Worm (Caenorhabditis elegans) whole organism, L1 larva: ENCODE measurements around the gene T22F3.10.

Experiments used
- Y116A8C.19 ChIP-seq: sonication (generic microtip); optimal IDR thresholded peaks from 2 replicates; lab custom pipeline; 2016; ENCODE audit warnings: missing compliant biosample characterization, missing genetic modification characterization, borderline replicate concordance
- aha-1 ChIP-seq: fragments of 150-350 bp; optimal IDR thresholded peaks from 2 replicates; lab custom pipeline; 2014; ENCODE audit warnings: missing biosample characterization, missing genetic modification characterization
- alr-1 ChIP-seq: fragments of 200-800 bp; sonication (Bioruptor generic); optimal IDR thresholded peaks from 2 replicates; lab custom pipeline; 2018; ENCODE audit warnings: borderline replicate concordance, mild to moderate bottlenecking, missing genetic modification characterization, missing compliant biosample characterization
- aly-2 ChIP-seq: fragments of 150-350 bp; optimal IDR thresholded peaks from 2 replicates; lab custom pipeline; 2014; ENCODE audit warnings: missing biosample characterization, missing genetic modification characterization
- blmp-1 ChIP-seq: fragments of 150-350 bp; optimal IDR thresholded peaks from 2 replicates; lab custom pipeline; 2014; ENCODE audit warnings: missing biosample characterization, missing genetic modification characterization
- ceh-8 ChIP-seq: fragments of 200-800 bp; sonication (Bioruptor generic); optimal IDR thresholded peaks from 2 replicates; lab custom pipeline; 2018; ENCODE audit warnings: mild to moderate bottlenecking, missing genetic modification characterization, moderate library complexity, missing compliant biosample characterization
- ceh-88 ChIP-seq: fragments of 200-800 bp; sonication (Bioruptor generic); IDR thresholded peaks from 2 replicates; pipeline ENCODE4 v1.3.6; 2022; ENCODE audit warnings: missing genetic modification characterization, missing compliant biosample characterization
- ces-1 ChIP-seq: fragments of 150-350 bp; optimal IDR thresholded peaks from 2 replicates; lab custom pipeline; 2014; ENCODE audit warnings: missing biosample characterization, missing genetic modification reagents, missing genetic modification characterization
- dpl-1 ChIP-seq, 3 experiments: fragments of 150-350 bp in 2 of 3; sonication (generic microtip) in 1 of 3; optimal IDR thresholded peaks; 2 replicates each; lab custom pipeline; 2014 to 2017; ENCODE audit warnings: missing biosample characterization in 3 of 3, missing genetic modification characterization in 3 of 3, missing genetic modification reagents in 3 of 3
- dsc-1 ChIP-seq: sonication (generic microtip); optimal IDR thresholded peaks from 2 replicates; lab custom pipeline; 2016; ENCODE audit warnings: mild to moderate bottlenecking, missing genetic modification characterization, missing compliant biosample characterization
- efl-1 ChIP-seq, 4 experiments: fragments of 150-350 bp; optimal IDR thresholded peaks in 3 of 4; peaks in 1 of 4; 1 replicate in 1 of 4; 2 replicates in 3 of 4; lab custom pipeline; 2014; ENCODE audit warnings: missing biosample characterization in 2 of 4, missing genetic modification characterization in 2 of 4, missing genetic modification reagents in 2 of 4
- egl-13 ChIP-seq: sonication (generic microtip); optimal IDR thresholded peaks from 2 replicates; lab custom pipeline; 2016; ENCODE audit warnings: missing genotype, missing genetic modification reagents, missing genetic modification characterization, missing compliant biosample characterization
- egl-27 ChIP-seq, 2 experiments: fragments of 150-350 bp in 1 of 2; sonication (generic microtip); optimal IDR thresholded peaks; 3 replicates each; lab custom pipeline; 2017 to 2018; ENCODE audit warnings: missing biosample characterization in 2 of 2, missing genetic modification characterization in 2 of 2, missing genetic modification reagents in 2 of 2
- elt-2 ChIP-seq: sonication (generic microtip); optimal IDR thresholded peaks from 2 replicates; lab custom pipeline; 2016; ENCODE audit warnings: missing genetic modification characterization, mild to moderate bottlenecking, inconsistent platforms, missing compliant biosample characterization, missing genetic modification reagents
- elt-3 ChIP-seq, 6 experiments: fragments of 150-350 bp in 1 of 6; sonication (generic microtip); optimal IDR thresholded peaks; 2 replicates each; lab custom pipeline; 2017 to 2018; ENCODE audit warnings: missing biosample characterization in 6 of 6, missing genetic modification characterization in 6 of 6, inconsistent platforms in 1 of 6
- fkh-10 ChIP-seq: sonication (generic microtip); optimal IDR thresholded peaks from 2 replicates; lab custom pipeline; 2017; ENCODE audit warnings: missing biosample characterization, missing genetic modification reagents, missing genetic modification characterization
- fkh-4 ChIP-seq: sonication (generic microtip); optimal IDR thresholded peaks from 2 replicates; lab custom pipeline; 2016; ENCODE audit warnings: missing compliant biosample characterization, missing genetic modification characterization, borderline replicate concordance
- fkh-8 ChIP-seq: sonication (generic microtip); optimal IDR thresholded peaks from 2 replicates; lab custom pipeline; 2016; ENCODE audit warnings: mild to moderate bottlenecking, missing genetic modification characterization, missing compliant biosample characterization
- grh-1 ChIP-seq: fragments of 200-800 bp; sonication (Bioruptor generic); IDR thresholded peaks from 2 replicates; pipeline ENCODE4 v1.3.6; 2022; ENCODE audit warnings: missing genetic modification reagents, missing genetic modification characterization, missing compliant biosample characterization
- hlh-4 ChIP-seq: sonication (generic microtip); optimal IDR thresholded peaks from 2 replicates; lab custom pipeline; 2016; ENCODE audit warnings: mild to moderate bottlenecking, missing genetic modification characterization, missing compliant biosample characterization
- isw-1 ChIP-seq: fragments of 200-800 bp; sonication (Bioruptor generic); IDR thresholded peaks from 2 replicates; pipeline ENCODE4 v1.3.6; 2022; ENCODE audit warnings: missing genetic modification characterization, missing compliant biosample characterization
- jun-1 ChIP-seq: fragments of 150-350 bp; optimal IDR thresholded peaks from 2 replicates; lab custom pipeline; 2014; ENCODE audit warnings: missing biosample characterization, missing genetic modification reagents, missing genetic modification characterization
- lin-13 ChIP-seq: fragments of 150-350 bp; optimal IDR thresholded peaks from 2 replicates; lab custom pipeline; 2014; ENCODE audit warnings: missing biosample characterization, missing genetic modification reagents, missing genetic modification characterization
- lin-15B ChIP-seq: fragments of 150-350 bp; sonication (generic microtip); optimal IDR thresholded peaks from 3 replicates; lab custom pipeline; 2014; ENCODE audit warnings: missing biosample characterization, missing genetic modification characterization
- lin-35 ChIP-seq, 2 experiments: fragments of 150-350 bp; optimal IDR thresholded peaks; 2 replicates each; lab custom pipeline; 2014; ENCODE audit warnings: missing biosample characterization in 2 of 2, missing genetic modification characterization in 2 of 2, missing genetic modification reagents in 2 of 2
- lin-39 ChIP-seq: fragments of 150-350 bp; optimal IDR thresholded peaks from 2 replicates; lab custom pipeline; 2014; ENCODE audit warnings: missing biosample characterization, missing genetic modification reagents, missing genetic modification characterization
- lir-3 ChIP-seq: sonication (generic microtip); optimal IDR thresholded peaks from 2 replicates; lab custom pipeline; 2016; ENCODE audit warnings: mild to moderate bottlenecking, missing genetic modification characterization, moderate library complexity, missing compliant biosample characterization; ENCODE audit not compliant: poor library complexity
- mab-9 ChIP-seq: fragments of 200-800 bp; sonication (Bioruptor generic); IDR thresholded peaks from 2 replicates; pipeline ENCODE4 v1.3.6; 2022; ENCODE audit warnings: missing genetic modification reagents, missing genetic modification characterization, missing compliant biosample characterization
- nhr-19 ChIP-seq: fragments of 200-800 bp; sonication (Bioruptor generic); conservative IDR thresholded peaks from 2 replicates; pipeline ENCODE4 v1.3.6; 2022; ENCODE audit warnings: missing genetic modification characterization, missing compliant biosample characterization
- nhr-237 ChIP-seq: fragments of 150-350 bp; optimal IDR thresholded peaks from 2 replicates; lab custom pipeline; 2014; ENCODE audit warnings: missing biosample characterization, missing genetic modification characterization
- nhr-28 ChIP-seq: fragments of 150-350 bp; optimal IDR thresholded peaks from 2 replicates; lab custom pipeline; 2014; ENCODE audit warnings: missing biosample characterization, missing genetic modification characterization
- nhr-71 ChIP-seq: sonication (generic microtip); optimal IDR thresholded peaks from 2 replicates; lab custom pipeline; 2016; ENCODE audit warnings: mild to moderate bottlenecking, missing genetic modification characterization, moderate library complexity, missing compliant biosample characterization
- nhr-77 ChIP-seq: fragments of 150-350 bp; optimal IDR thresholded peaks from 2 replicates; lab custom pipeline; 2014; ENCODE audit warnings: missing biosample characterization, missing genetic modification characterization
- nhr-84 ChIP-seq: sonication (generic microtip); optimal IDR thresholded peaks from 2 replicates; lab custom pipeline; 2017; ENCODE audit warnings: missing biosample characterization, missing genetic modification characterization
- nhr-90 ChIP-seq: sonication (generic microtip); optimal IDR thresholded peaks from 2 replicates; lab custom pipeline; 2016; ENCODE audit warnings: mild to moderate bottlenecking, missing genetic modification characterization, missing compliant biosample characterization; ENCODE audit not compliant: poor library complexity
- pag-3 ChIP-seq: sonication (generic microtip); optimal IDR thresholded peaks from 2 replicates; lab custom pipeline; 2017; ENCODE audit warnings: missing genetic modification characterization, mild to moderate bottlenecking, missing compliant biosample characterization, antibody characterized with exemption, borderline replicate concordance; ENCODE audit not compliant: insufficient read depth
- pax-3 ChIP-seq: fragments of 200-800 bp; sonication (Bioruptor generic); optimal IDR thresholded peaks from 2 replicates; lab custom pipeline; 2018; ENCODE audit warnings: mild to moderate bottlenecking, missing genetic modification characterization, moderate library complexity, missing compliant biosample characterization
- pqm-1 ChIP-seq: sonication (generic microtip); optimal IDR thresholded peaks from 3 replicates; lab custom pipeline; 2017; ENCODE audit warnings: missing biosample characterization, missing genetic modification characterization
- snpc-4 ChIP-seq: fragments of 150-350 bp; optimal IDR thresholded peaks from 2 replicates; lab custom pipeline; 2014; ENCODE audit warnings: missing biosample characterization, missing genetic modification characterization
- snu-23 ChIP-seq: sonication (generic microtip); optimal IDR thresholded peaks from 2 replicates; lab custom pipeline; 2016; ENCODE audit warnings: missing genetic modification characterization, missing compliant biosample characterization
- sptf-1 ChIP-seq: fragments of 150-350 bp; optimal IDR thresholded peaks from 2 replicates; lab custom pipeline; 2014; ENCODE audit warnings: missing biosample characterization, missing genetic modification characterization
- sup-37 ChIP-seq: fragments of 200-800 bp; sonication (Bioruptor generic); optimal IDR thresholded peaks from 2 replicates; lab custom pipeline; 2018; ENCODE audit warnings: mild to moderate bottlenecking, missing genetic modification characterization, missing compliant biosample characterization
- tbx-2 ChIP-seq: sonication (generic microtip); optimal IDR thresholded peaks from 2 replicates; lab custom pipeline; 2016; ENCODE audit warnings: missing genetic modification characterization, missing compliant biosample characterization
- tlp-1 ChIP-seq: fragments of 150-350 bp; optimal IDR thresholded peaks from 2 replicates; lab custom pipeline; 2014; ENCODE audit warnings: missing biosample characterization, missing genetic modification characterization
- unc-130 ChIP-seq: fragments of 150-350 bp; optimal IDR thresholded peaks from 2 replicates; lab custom pipeline; 2017; ENCODE audit warnings: missing biosample characterization, missing genetic modification characterization, inconsistent platforms
- unc-62 ChIP-seq: fragments of 150-350 bp; optimal IDR thresholded peaks from 2 replicates; lab custom pipeline; 2014; ENCODE audit warnings: missing biosample characterization, missing genetic modification reagents, missing genetic modification characterization
- unc-86 ChIP-seq: sonication (generic microtip); optimal IDR thresholded peaks from 2 replicates; lab custom pipeline; 2016; ENCODE audit warnings: missing genetic modification characterization, missing compliant biosample characterization
- unc-98 ChIP-seq: fragments of 200-800 bp; sonication (Bioruptor generic); IDR thresholded peaks from 2 replicates; pipeline ENCODE4 v1.3.6; 2022; ENCODE audit warnings: missing genetic modification characterization, missing compliant biosample characterization
- vab-15 ChIP-seq: sonication (generic microtip); optimal IDR thresholded peaks from 2 replicates; lab custom pipeline; 2017; ENCODE audit warnings: missing genotype, mild to moderate bottlenecking, missing genetic modification characterization, missing compliant biosample characterization
- zag-1 ChIP-seq: fragments of 150-350 bp; optimal IDR thresholded peaks from 2 replicates; lab custom pipeline; 2014; ENCODE audit warnings: missing biosample characterization, missing genetic modification characterization
- zip-4 ChIP-seq: fragments of 200-800 bp; sonication (Bioruptor generic); optimal IDR thresholded peaks from 2 replicates; lab custom pipeline; 2018; ENCODE audit warnings: mild to moderate bottlenecking, missing genetic modification characterization, moderate library complexity, missing compliant biosample characterization
- ztf-4 ChIP-seq: fragments of 150-350 bp; optimal IDR thresholded peaks from 2 replicates; lab custom pipeline; 2014; ENCODE audit warnings: missing biosample characterization, missing genetic modification characterization

The T22F3.10 gene

DNA sequence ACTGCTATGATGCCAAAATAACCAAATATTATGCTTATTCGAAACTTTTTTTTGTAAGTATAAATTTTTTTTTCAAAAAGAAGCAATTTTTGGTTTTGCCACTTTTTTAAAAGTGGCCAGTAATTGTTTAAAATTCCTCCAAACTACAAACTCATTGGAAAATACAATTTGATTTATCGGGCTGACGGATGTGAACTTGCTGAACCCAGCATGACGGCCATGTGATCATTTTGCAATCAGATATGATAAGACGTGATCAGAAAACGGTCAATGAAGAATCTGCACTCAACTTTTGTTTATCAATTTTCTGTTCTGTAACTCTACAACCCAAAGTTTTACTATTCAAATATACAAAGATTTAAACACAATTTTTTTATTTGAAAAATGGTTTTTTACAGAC, 5.2 kb downstream of the T22F3.10 start:
- TF ChIP-seq egl-27 (tag; optimal IDR thresholded peaks at IDR 0.05; lab: Kevin White, UChicago) (no peak), fkh-8 (tag; lab: Kevin White, UChicago) (no peak), lin-39 (tag; lab: Kevin White, UChicago) (no peak), jun-1 (no peak), zag-1 (tag; lab: Kevin White, UChicago) (no peak), hlh-4 (tag; lab: Kevin White, UChicago) (no peak), nhr-19 (GFP tag; lab: Robert Waterston, UW) (peak; percentile 40), nhr-77 (tag; lab: Kevin White, UChicago) (no peak), Y116A8C.19 (tag; lab: Kevin White, UChicago) (no peak), lin-15B (tag; lab: Kevin White, UChicago) (no peak), pqm-1 (no peak), dsc-1 (no peak), dpl-1 (GFP tag; optimal IDR thresholded peaks at IDR 0.05; lab: Kevin White, UChicago) (no peak), alr-1 (tag; lab: Kevin White, UChicago) (no peak), ces-1 (no peak), nhr-71 (tag; lab: Kevin White, UChicago) (no peak), nhr-84 (tag; lab: Kevin White, UChicago) (no peak), sup-37 (GFP tag; lab: Kevin White, UChicago) (no peak), fkh-10 (GFP tag; lab: Kevin White, UChicago) (no peak), nhr-237 (tag; lab: Kevin White, UChicago) (no peak), blmp-1 (peak; percentile 68), tbx-2 (tag; lab: Kevin White, UChicago) (no peak), unc-98 (GFP tag; lab: Robert Waterston, UW) (no peak), ceh-8 (GFP tag; lab: Kevin White, UChicago) (no peak), lin-13 (GFP tag; lab: Kevin White, UChicago) (no peak), vab-15 (tag; lab: Kevin White, UChicago) (no peak), elt-2 (no peak), aly-2 (tag; lab: Kevin White, UChicago) (no peak), nhr-28 (tag; lab: Kevin White, UChicago) (no peak), zip-4 (GFP tag; lab: Kevin White, UChicago) (no peak), nhr-90 (peak; percentile 2), unc-130 (tag; lab: Kevin White, UChicago) (peak; percentile 39), egl-13 (no peak), ceh-88 (GFP tag; lab: Robert Waterston, UW) (no peak), mab-9 (GFP tag; lab: Robert Waterston, UW) (no peak), tlp-1 (tag; lab: Kevin White, UChicago) (no peak), lir-3 (tag; lab: Kevin White, UChicago) (no peak), unc-62 (GFP tag; lab: Kevin White, UChicago) (no peak), elt-3 (tag; optimal IDR thresholded peaks at IDR 0.05; lab: Kevin White, UChicago) (peak in 3 of 6 experiments; percentile 49 to 94 (median 67)), aha-1 (tag; lab: Kevin White, UChicago) (no peak), pag-3 (no peak), isw-1 (GFP tag; lab: Robert Waterston, UW) (no peak), snpc-4 (tag; lab: Kevin White, UChicago) (no peak), ztf-4 (tag; lab: Kevin White, UChicago) (no peak), pax-3 (tag; lab: Kevin White, UChicago) (no peak), unc-86 (tag; lab: Kevin White, UChicago) (no peak), sptf-1 (tag; lab: Kevin White, UChicago) (no peak), fkh-4 (no peak), lin-35 (GFP tag; optimal IDR thresholded peaks at IDR 0.05; lab: Kevin White, UChicago) (peak in 1 of 2 experiments; percentile 25), snu-23 (GFP tag; lab: Kevin White, UChicago) (no peak), grh-1 (no peak), efl-1 (optimal IDR thresholded peaks at IDR 0.05; lab: Kevin White, UChicago) (no peak), efl-1 (GFP tag; optimal IDR thresholded peaks at IDR 0.05 in 1 of 2; lab: Kevin White, UChicago) (no peak)
